Worm (Caenorhabditis elegans) whole organism, L2 larva: Measurements from ENCODE around the gene amt-1.
A peak's percentile ranks its signal among the peaks of the same experiment; 100 is the strongest.

Experiments used
- C34F6.9 ChIP-seq: fragments of 150-350 bp; optimal IDR thresholded peaks from 2 replicates; lab custom pipeline; 2014; ENCODE audit warnings: missing biosample characterization, missing genetic modification characterization
- F13H6.1 ChIP-seq: sonication (generic microtip); optimal IDR thresholded peaks from 2 replicates; lab custom pipeline; 2016; ENCODE audit warnings: missing genetic modification characterization, missing compliant biosample characterization
- R02D3.7 ChIP-seq: fragments of 150-350 bp; optimal IDR thresholded peaks from 2 replicates; lab custom pipeline; 2014; ENCODE audit warnings: missing biosample characterization, missing genetic modification characterization
- Y55F3AM.14 ChIP-seq: fragments of 200-800 bp; sonication (Bioruptor generic); optimal IDR thresholded peaks from 2 replicates; lab custom pipeline; 2018; ENCODE audit warnings: mild to moderate bottlenecking, missing genetic modification characterization, missing compliant biosample characterization
- ZK546.5 ChIP-seq: sonication (generic microtip); optimal IDR thresholded peaks from 2 replicates; lab custom pipeline; 2017; ENCODE audit warnings: missing biosample characterization, missing genetic modification characterization
- aly-2 ChIP-seq: fragments of 150-350 bp; optimal IDR thresholded peaks from 2 replicates; lab custom pipeline; 2014; ENCODE audit warnings: missing biosample characterization, missing genetic modification characterization
- blmp-1 ChIP-seq: sonication (generic microtip); optimal IDR thresholded peaks from 2 replicates; lab custom pipeline; 2017; ENCODE audit warnings: missing genetic modification characterization, mild to moderate bottlenecking, missing compliant biosample characterization, antibody characterized with exemption, moderate library complexity; ENCODE audit not compliant: insufficient read depth
- ceh-16 ChIP-seq: fragments of 150-350 bp; optimal IDR thresholded peaks from 2 replicates; lab custom pipeline; 2014; ENCODE audit warnings: missing biosample characterization, missing genetic modification characterization
- ceh-82 ChIP-seq: fragments of 150-350 bp; optimal IDR thresholded peaks from 2 replicates; lab custom pipeline; 2014; ENCODE audit warnings: missing biosample characterization, missing genetic modification characterization
- crh-2 ChIP-seq: sonication (generic microtip); optimal IDR thresholded peaks from 2 replicates; lab custom pipeline; 2017; ENCODE audit warnings: missing biosample characterization, missing genetic modification characterization
- dmd-4 ChIP-seq: sonication (generic microtip); optimal IDR thresholded peaks from 2 replicates; lab custom pipeline; 2017; ENCODE audit warnings: missing biosample characterization, missing genetic modification characterization
- egl-27 ChIP-seq: sonication (generic microtip); optimal IDR thresholded peaks from 3 replicates; lab custom pipeline; 2017; ENCODE audit warnings: missing biosample characterization, missing genetic modification reagents, missing genetic modification characterization
- elt-1 ChIP-seq: fragments of 150-350 bp; optimal IDR thresholded peaks from 2 replicates; lab custom pipeline; 2014; ENCODE audit warnings: missing biosample characterization, missing genetic modification characterization
- elt-3 ChIP-seq: sonication (generic microtip); optimal IDR thresholded peaks from 2 replicates; lab custom pipeline; 2017; ENCODE audit warnings: missing biosample characterization, missing genetic modification characterization
- fos-1 ChIP-seq: fragments of 150-350 bp; optimal IDR thresholded peaks from 2 replicates; lab custom pipeline; 2014; ENCODE audit warnings: missing biosample characterization, missing genetic modification characterization
- gmeb-1 ChIP-seq: fragments of 150-350 bp; optimal IDR thresholded peaks from 2 replicates; lab custom pipeline; 2014; ENCODE audit warnings: missing biosample characterization, missing genetic modification characterization
- lin-11 ChIP-seq: fragments of 150-350 bp; sonication (generic microtip); optimal IDR thresholded peaks from 2 replicates; lab custom pipeline; 2014; ENCODE audit warnings: missing biosample characterization, missing genetic modification characterization, inconsistent platforms, mixed read lengths
- lin-13 ChIP-seq: fragments of 150-350 bp; optimal IDR thresholded peaks from 2 replicates; lab custom pipeline; 2014; ENCODE audit warnings: missing biosample characterization, missing genetic modification reagents, missing genetic modification characterization
- lin-39 ChIP-seq: fragments of 150-350 bp; optimal IDR thresholded peaks from 2 replicates; lab custom pipeline; 2014; ENCODE audit warnings: missing biosample characterization, missing genetic modification reagents, missing genetic modification characterization
- lsy-2 ChIP-seq, 2 experiments: fragments of 150-350 bp in 1 of 2; sonication (generic microtip) in 1 of 2; optimal IDR thresholded peaks; 2 replicates each; lab custom pipeline; 2014 to 2017; ENCODE audit warnings: missing biosample characterization in 2 of 2, missing genetic modification characterization in 2 of 2
- mab-5 ChIP-seq: fragments of 150-350 bp; optimal IDR thresholded peaks from 2 replicates; lab custom pipeline; 2014; ENCODE audit warnings: missing biosample characterization, missing genetic modification characterization
- mbf-1 ChIP-seq: sonication (generic microtip); optimal IDR thresholded peaks from 2 replicates; lab custom pipeline; 2017; ENCODE audit warnings: missing biosample characterization, missing genetic modification characterization
- mdl-1 ChIP-seq, 2 experiments: fragments of 150-350 bp in 1 of 2; sonication (generic microtip) in 1 of 2; optimal IDR thresholded peaks; 2 replicates each; lab custom pipeline; 2017; ENCODE audit warnings: missing biosample characterization in 2 of 2, missing genetic modification characterization in 2 of 2
- nhr-10 ChIP-seq: sonication (generic microtip); optimal IDR thresholded peaks from 2 replicates; lab custom pipeline; 2017; ENCODE audit warnings: missing biosample characterization, missing genetic modification characterization
- nhr-11 ChIP-seq: fragments of 150-350 bp; optimal IDR thresholded peaks from 2 replicates; lab custom pipeline; 2014; ENCODE audit warnings: missing biosample characterization, missing genetic modification characterization
- nhr-12 ChIP-seq: fragments of 150-350 bp; optimal IDR thresholded peaks from 2 replicates; lab custom pipeline; 2014; ENCODE audit warnings: missing biosample characterization, missing genetic modification characterization
- nhr-129 ChIP-seq: fragments of 150-350 bp; optimal IDR thresholded peaks from 2 replicates; lab custom pipeline; 2014; ENCODE audit warnings: missing biosample characterization, missing genetic modification characterization
- nhr-21 ChIP-seq: fragments of 150-350 bp; optimal IDR thresholded peaks from 2 replicates; lab custom pipeline; 2014; ENCODE audit warnings: missing biosample characterization, missing genetic modification characterization
- nhr-23 ChIP-seq: fragments of 150-350 bp; optimal IDR thresholded peaks from 2 replicates; lab custom pipeline; 2014; ENCODE audit warnings: missing biosample characterization, missing genetic modification reagents, missing genetic modification characterization
- nhr-237 ChIP-seq: fragments of 150-350 bp; optimal IDR thresholded peaks from 2 replicates; lab custom pipeline; 2014; ENCODE audit warnings: missing biosample characterization, missing genetic modification characterization
- nhr-25 ChIP-seq: fragments of 150-350 bp; sonication (generic microtip); optimal IDR thresholded peaks from 3 replicates; lab custom pipeline; 2014; ENCODE audit warnings: missing biosample characterization, missing genetic modification characterization
- nhr-6 ChIP-seq: fragments of 150-350 bp; optimal IDR thresholded peaks from 2 replicates; lab custom pipeline; 2014; ENCODE audit warnings: missing biosample characterization, missing genetic modification characterization
- nhr-77 ChIP-seq: fragments of 150-350 bp; optimal IDR thresholded peaks from 2 replicates; lab custom pipeline; 2014; ENCODE audit warnings: missing biosample characterization, missing genetic modification characterization
- peb-1 ChIP-seq: fragments of 150-350 bp; optimal IDR thresholded peaks from 2 replicates; lab custom pipeline; 2014; ENCODE audit warnings: missing biosample characterization, missing genetic modification characterization
- sem-4 ChIP-seq: fragments of 150-350 bp; optimal IDR thresholded peaks from 2 replicates; lab custom pipeline; 2014; ENCODE audit warnings: missing biosample characterization, missing genetic modification reagents, missing genetic modification characterization
- skn-1 ChIP-seq: sonication (generic microtip); optimal IDR thresholded peaks from 2 replicates; lab custom pipeline; 2017; ENCODE audit warnings: missing biosample characterization, missing genetic modification characterization
- sma-3 ChIP-seq: sonication (generic microtip); optimal IDR thresholded peaks from 2 replicates; lab custom pipeline; 2016; ENCODE audit warnings: missing genetic modification reagents, missing genetic modification characterization, missing compliant biosample characterization
- sma-9 ChIP-seq, 2 experiments: fragments of 150-350 bp in 1 of 2; sonication (generic microtip) in 1 of 2; optimal IDR thresholded peaks; 2 replicates each; lab custom pipeline; 2014 to 2016; ENCODE audit warnings: missing genetic modification characterization in 2 of 2, mild to moderate bottlenecking in 1 of 2, missing biosample characterization in 1 of 2, missing compliant biosample characterization in 1 of 2, missing genetic modification reagents in 1 of 2, moderate library complexity in 1 of 2
- snpc-4 ChIP-seq: fragments of 150-350 bp; optimal IDR thresholded peaks from 2 replicates; lab custom pipeline; 2014; ENCODE audit warnings: missing biosample characterization, missing genetic modification characterization
- unc-39 ChIP-seq: fragments of 150-350 bp; optimal IDR thresholded peaks from 2 replicates; lab custom pipeline; 2014; ENCODE audit warnings: missing biosample characterization, missing genetic modification characterization
- unc-55 ChIP-seq: fragments of 150-350 bp; sonication (generic microtip); optimal IDR thresholded peaks from 3 replicates; lab custom pipeline; 2014; ENCODE audit warnings: missing biosample characterization, missing genetic modification reagents, missing genetic modification characterization
- unc-62 ChIP-seq: fragments of 150-350 bp; optimal IDR thresholded peaks from 2 replicates; lab custom pipeline; 2014; ENCODE audit warnings: missing biosample characterization, missing genetic modification reagents, missing genetic modification characterization
- zag-1 ChIP-seq: fragments of 150-350 bp; optimal IDR thresholded peaks from 2 replicates; lab custom pipeline; 2014; ENCODE audit warnings: missing biosample characterization, missing genetic modification characterization
- ztf-1 ChIP-seq: fragments of 200-800 bp; sonication (Bioruptor generic); conservative IDR thresholded peaks from 2 replicates; pipeline ENCODE4 v1.3.6; 2022; ENCODE audit warnings: missing genetic modification characterization, missing compliant biosample characterization
- ztf-11 ChIP-seq: sonication (generic microtip); optimal IDR thresholded peaks from 2 replicates; lab custom pipeline; 2017; ENCODE audit warnings: missing biosample characterization, missing genetic modification characterization
- ztf-4 ChIP-seq: fragments of 150-350 bp; optimal IDR thresholded peaks from 2 replicates; lab custom pipeline; 2014; ENCODE audit warnings: missing biosample characterization, missing genetic modification characterization

Gene amt-1

DNA sequence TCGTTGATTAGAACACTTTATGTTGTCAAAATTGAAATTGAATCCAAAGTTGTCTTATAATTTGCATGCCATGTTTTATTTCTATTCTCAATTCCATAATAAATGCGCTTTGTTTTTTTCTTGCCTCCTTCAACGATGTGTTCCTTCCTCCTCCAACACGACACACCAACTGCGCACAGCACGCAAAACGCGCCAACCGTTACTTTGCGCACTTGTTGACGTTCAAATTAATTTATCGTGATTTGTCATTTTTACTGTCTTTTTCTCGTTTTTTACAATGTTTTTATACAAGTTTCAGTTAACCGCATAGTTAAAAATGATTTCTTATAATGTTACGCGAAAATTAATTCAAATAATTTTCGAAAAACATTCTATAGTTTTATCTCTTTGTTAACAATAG, 16.7 kb downstream of the amt-1 start:
- TF ChIP-seq gmeb-1 (no peak), C34F6.9 (peak; percentile 63), F13H6.1 (tag; lab: Kevin White, UChicago) (peak; percentile 8), ceh-16 (tag; lab: Kevin White, UChicago) (no peak), nhr-21 (tag; lab: Kevin White, UChicago) (peak; percentile 25), sem-4 (tag; lab: Kevin White, UChicago) (peak; percentile 35), skn-1 (tag; lab: Kevin White, UChicago) (no peak), nhr-129 (tag; lab: Kevin White, UChicago) (peak; percentile 44), snpc-4 (tag; lab: Kevin White, UChicago) (no peak), ztf-1 (GFP tag; lab: Robert Waterston, UW) (no peak), ZK546.5 (tag; lab: Kevin White, UChicago) (no peak), lsy-2 (tag; optimal IDR thresholded peaks at IDR 0.05; lab: Kevin White, UChicago) (peak in 1 of 2 experiments; percentile 60), nhr-6 (tag; lab: Kevin White, UChicago) (no peak), lin-39 (tag; lab: Kevin White, UChicago) (no peak), nhr-77 (no peak), nhr-237 (no peak), unc-62 (no peak), aly-2 (tag; lab: Kevin White, UChicago) (no peak), fos-1 (tag; lab: Kevin White, UChicago) (no peak), nhr-23 (no peak), dmd-4 (no peak), Y55F3AM.14 (GFP tag; lab: Kevin White, UChicago) (no peak), lin-13 (GFP tag; lab: Kevin White, UChicago) (peak; percentile 12), ztf-4 (tag; lab: Kevin White, UChicago) (no peak), elt-3 (tag; lab: Kevin White, UChicago) (no peak), nhr-10 (tag; lab: Kevin White, UChicago) (no peak), unc-39 (no peak), ceh-82 (tag; lab: Kevin White, UChicago) (no peak), mdl-1 (tag; optimal IDR thresholded peaks at IDR 0.05; lab: Kevin White, UChicago) (no peak), R02D3.7 (tag; lab: Kevin White, UChicago) (no peak), peb-1 (tag; lab: Kevin White, UChicago) (no peak), zag-1 (peak; percentile 6), nhr-25 (tag; lab: Kevin White, UChicago) (no peak), sma-9 (GFP tag; optimal IDR thresholded peaks at IDR 0.05; lab: Kevin White, UChicago) (peak; percentile 25), sma-9 (tag; optimal IDR thresholded peaks at IDR 0.05; lab: Kevin White, UChicago) (no peak), egl-27 (tag; lab: Kevin White, UChicago) (no peak), ztf-11 (tag; lab: Kevin White, UChicago) (no peak), unc-55 (GFP tag; lab: Kevin White, UChicago) (peak; percentile 67), blmp-1 (tag; lab: Kevin White, UChicago) (no peak), elt-1 (tag; lab: Kevin White, UChicago) (no peak), nhr-12 (no peak), lin-11 (tag; lab: Kevin White, UChicago) (no peak), mbf-1 (tag; lab: Kevin White, UChicago) (no peak), crh-2 (peak; percentile 53), mab-5 (tag; lab: Kevin White, UChicago) (no peak), sma-3 (GFP tag; lab: Kevin White, UChicago) (peak; percentile 30)

DNA sequence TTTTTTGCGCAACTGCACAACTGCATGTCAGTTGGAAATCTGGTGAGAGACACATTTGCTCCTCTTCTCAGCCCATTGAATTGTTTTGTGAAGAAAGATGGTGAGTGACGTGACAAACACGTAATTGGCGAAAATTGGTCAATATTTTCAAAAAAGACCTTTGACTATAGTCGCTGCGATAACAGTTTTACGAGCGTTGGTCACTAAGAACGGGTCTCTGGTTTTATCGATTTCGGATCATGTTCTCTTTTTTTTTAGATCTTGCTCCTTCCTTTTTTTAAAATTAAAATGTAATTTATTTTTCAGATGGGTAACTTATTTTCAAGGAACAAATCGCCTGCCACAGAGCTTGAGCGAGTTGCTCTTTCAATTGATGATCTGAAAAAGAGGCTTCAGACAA, 17.2 kb downstream of the amt-1 start, which contains the start of gene lnp-1:
TSS of gene lnp-1 (plus strand) at position 301 of the 400 bp plus-strand sequence.
- TF ChIP-seq ZK546.5 (tag; lab: Kevin White, UChicago), result no peak
- no peak for TF ChIP-seq nhr-11 (tag; lab: Kevin White, UChicago)
- no peak for TF ChIP-seq mab-5 (tag; lab: Kevin White, UChicago)
- TF ChIP-seq skn-1 (tag; lab: Kevin White, UChicago), result no peak
- TF ChIP-seq dmd-4, result no peak
- no peak for TF ChIP-seq elt-3 (tag; lab: Kevin White, UChicago)
- no peak for TF ChIP-seq nhr-23
- TF ChIP-seq unc-55 (GFP tag; lab: Kevin White, UChicago), result no peak
- TF ChIP-seq C34F6.9, result no peak
- no peak for TF ChIP-seq F13H6.1 (tag; lab: Kevin White, UChicago)
- TF ChIP-seq aly-2 (tag; lab: Kevin White, UChicago), result no peak
- TF ChIP-seq unc-62, result no peak
- no peak for TF ChIP-seq ztf-11 (tag; lab: Kevin White, UChicago)
- TF ChIP-seq zag-1, result no peak
- no peak for TF ChIP-seq nhr-237
- no peak for TF ChIP-seq ztf-1 (GFP tag; lab: Robert Waterston, UW)
- TF ChIP-seq, all 48 proteins: peak for 0
